Worm (Caenorhabditis elegans): ENCODE data around the gene srz-67.

DNA sequence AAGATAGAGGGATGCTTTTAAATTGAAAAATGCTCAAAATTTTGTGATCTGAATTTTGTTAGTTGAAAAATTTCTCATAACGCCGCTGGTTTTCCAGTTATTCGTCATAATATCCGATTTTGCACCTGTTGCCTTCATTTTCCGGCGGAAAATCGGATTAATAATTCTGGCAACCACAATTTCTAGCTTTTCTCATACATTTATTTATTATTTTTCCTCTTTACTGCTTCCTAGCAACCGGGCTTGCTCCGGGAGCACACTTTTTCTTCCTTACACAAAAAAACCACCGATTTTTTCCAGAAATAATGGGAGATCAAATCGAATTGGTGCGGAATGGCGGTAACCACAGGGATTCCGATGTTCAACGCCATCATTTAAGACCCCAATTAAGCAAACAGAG is 30.4 kb upstream of the srz-67 start, which contains the start of gene F02E11.7:
- TF ChIP-seq elt-1 (tag; optimal IDR thresholded peaks at IDR 0.05): no peak
- TF ChIP-seq nhr-11 (tag; optimal IDR thresholded peaks at IDR 0.05): no peak
- no peak for TF ChIP-seq fos-1 (tag; optimal IDR thresholded peaks at IDR 0.05)
- no peak for TF ChIP-seq egl-27 (tag; optimal IDR thresholded peaks at IDR 0.05)
- no peak for TF ChIP-seq egl-5 (tag; optimal IDR thresholded peaks at IDR 0.05)
- TF ChIP-seq snpc-4 (tag; optimal IDR thresholded peaks at IDR 0.05): no peak
- TF ChIP-seq nhr-237 (tag; optimal IDR thresholded peaks at IDR 0.05): no peak

Data from whole organism, L3 larva.